Fruit fly (Drosophila melanogaster) Kc167 (cell line): ENCODE results near the gene AP-2alpha.

ENCODE experiments used
- Myc ChIP-seq: fragments of >200 bp; optimal IDR thresholded peaks from 2 replicates; lab custom pipeline; 2017; ENCODE audit warnings: missing external identifiers
- Sin3A ChIP-seq: fragments of >200 bp; optimal IDR thresholded peaks from 2 replicates; lab custom pipeline; 2018; ENCODE audit warnings: missing external identifiers
- h ChIP-seq: fragments of >200 bp; optimal IDR thresholded peaks from 3 replicates; lab custom pipeline; 2018; ENCODE audit warnings: missing external identifiers
- insv ChIP-seq: fragments of >200 bp; optimal IDR thresholded peaks from 3 replicates; lab custom pipeline; 2018; ENCODE audit warnings: missing external identifiers
- psq ChIP-seq: fragments of >200 bp; optimal IDR thresholded peaks from 2 replicates; lab custom pipeline; 2017; ENCODE audit warnings: missing external identifiers
- ttk ChIP-seq: sonication (Bioruptor generic); optimal IDR thresholded peaks from 2 replicates; lab custom pipeline; 2017; ENCODE audit warnings: missing external identifiers

- TF ChIP-seq h (lab: Kevin White, UChicago) (no peak), Sin3A (no peak), Myc (lab: Kevin White, UChicago) (no peak), ttk (lab: Kevin White, UChicago) (no peak), psq (lab: Kevin White, UChicago) (no peak), insv (lab: Kevin White, UChicago) (no peak)
Measured at dm6 chr2L:392529-392928, 22.0 kb downstream of the AP-2alpha start.
